Worm (Caenorhabditis elegans) whole organism, L2 larva: ENCODE results near the gene C36C9.6.
"Not testable (repeated sequence)": the region's sequence is repeated elsewhere in the genome, so short reads cannot be mapped to it uniquely, and the experiment has no call there.

Experiments
- F13H6.1 ChIP-seq: sonication (generic microtip); optimal IDR thresholded peaks from 2 replicates; lab custom pipeline; 2016; ENCODE audit warnings: missing genetic modification characterization, missing compliant biosample characterization
- ZK546.5 ChIP-seq: sonication (generic microtip); optimal IDR thresholded peaks from 2 replicates; lab custom pipeline; 2017; ENCODE audit warnings: missing biosample characterization, missing genetic modification characterization
- alr-1 ChIP-seq: fragments of 150-350 bp; optimal IDR thresholded peaks from 2 replicates; lab custom pipeline; 2014; ENCODE audit warnings: missing biosample characterization, missing genetic modification characterization
- aly-2 ChIP-seq: fragments of 150-350 bp; optimal IDR thresholded peaks from 2 replicates; lab custom pipeline; 2014; ENCODE audit warnings: missing biosample characterization, missing genetic modification characterization
- ama-1 ChIP-seq: fragments of 150-350 bp; optimal IDR thresholded peaks from 2 replicates; lab custom pipeline; 2018; ENCODE audit warnings: inconsistent platforms
- blmp-1 ChIP-seq: sonication (generic microtip); optimal IDR thresholded peaks from 2 replicates; lab custom pipeline; 2017; ENCODE audit warnings: missing genetic modification characterization, mild to moderate bottlenecking, missing compliant biosample characterization, antibody characterized with exemption, moderate library complexity; ENCODE audit not compliant: insufficient read depth
- ceh-16 ChIP-seq: fragments of 150-350 bp; optimal IDR thresholded peaks from 2 replicates; lab custom pipeline; 2014; ENCODE audit warnings: missing biosample characterization, missing genetic modification characterization
- ceh-82 ChIP-seq: fragments of 150-350 bp; optimal IDR thresholded peaks from 2 replicates; lab custom pipeline; 2014; ENCODE audit warnings: missing biosample characterization, missing genetic modification characterization
- crh-2 ChIP-seq: sonication (generic microtip); optimal IDR thresholded peaks from 2 replicates; lab custom pipeline; 2017; ENCODE audit warnings: missing biosample characterization, missing genetic modification characterization
- dmd-4 ChIP-seq: sonication (generic microtip); optimal IDR thresholded peaks from 2 replicates; lab custom pipeline; 2017; ENCODE audit warnings: missing biosample characterization, missing genetic modification characterization
- egl-27 ChIP-seq: sonication (generic microtip); optimal IDR thresholded peaks from 3 replicates; lab custom pipeline; 2017; ENCODE audit warnings: missing biosample characterization, missing genetic modification reagents, missing genetic modification characterization
- elt-3 ChIP-seq: sonication (generic microtip); optimal IDR thresholded peaks from 2 replicates; lab custom pipeline; 2017; ENCODE audit warnings: missing biosample characterization, missing genetic modification characterization
- fos-1 ChIP-seq: fragments of 150-350 bp; optimal IDR thresholded peaks from 2 replicates; lab custom pipeline; 2014; ENCODE audit warnings: missing biosample characterization, missing genetic modification characterization
- lin-11 ChIP-seq: fragments of 150-350 bp; sonication (generic microtip); optimal IDR thresholded peaks from 2 replicates; lab custom pipeline; 2014; ENCODE audit warnings: missing biosample characterization, missing genetic modification characterization, inconsistent platforms, mixed read lengths
- lin-13 ChIP-seq: fragments of 150-350 bp; optimal IDR thresholded peaks from 2 replicates; lab custom pipeline; 2014; ENCODE audit warnings: missing biosample characterization, missing genetic modification reagents, missing genetic modification characterization
- lin-39 ChIP-seq: fragments of 150-350 bp; optimal IDR thresholded peaks from 2 replicates; lab custom pipeline; 2014; ENCODE audit warnings: missing biosample characterization, missing genetic modification reagents, missing genetic modification characterization
- mab-5 ChIP-seq: fragments of 150-350 bp; optimal IDR thresholded peaks from 2 replicates; lab custom pipeline; 2014; ENCODE audit warnings: missing biosample characterization, missing genetic modification characterization
- mdl-1 ChIP-seq, 2 experiments: fragments of 150-350 bp in 1 of 2; sonication (generic microtip) in 1 of 2; optimal IDR thresholded peaks; 2 replicates each; lab custom pipeline; 2017; ENCODE audit warnings: missing biosample characterization in 2 of 2, missing genetic modification characterization in 2 of 2
- nhr-12 ChIP-seq: fragments of 150-350 bp; optimal IDR thresholded peaks from 2 replicates; lab custom pipeline; 2014; ENCODE audit warnings: missing biosample characterization, missing genetic modification characterization
- nhr-129 ChIP-seq: fragments of 150-350 bp; optimal IDR thresholded peaks from 2 replicates; lab custom pipeline; 2014; ENCODE audit warnings: missing biosample characterization, missing genetic modification characterization
- nhr-21 ChIP-seq: fragments of 150-350 bp; optimal IDR thresholded peaks from 2 replicates; lab custom pipeline; 2014; ENCODE audit warnings: missing biosample characterization, missing genetic modification characterization
- nhr-237 ChIP-seq: fragments of 150-350 bp; optimal IDR thresholded peaks from 2 replicates; lab custom pipeline; 2014; ENCODE audit warnings: missing biosample characterization, missing genetic modification characterization
- nhr-6 ChIP-seq: fragments of 150-350 bp; optimal IDR thresholded peaks from 2 replicates; lab custom pipeline; 2014; ENCODE audit warnings: missing biosample characterization, missing genetic modification characterization
- nhr-77 ChIP-seq: fragments of 150-350 bp; optimal IDR thresholded peaks from 2 replicates; lab custom pipeline; 2014; ENCODE audit warnings: missing biosample characterization, missing genetic modification characterization
- sem-4 ChIP-seq: fragments of 150-350 bp; optimal IDR thresholded peaks from 2 replicates; lab custom pipeline; 2014; ENCODE audit warnings: missing biosample characterization, missing genetic modification reagents, missing genetic modification characterization
- skn-1 ChIP-seq: sonication (generic microtip); optimal IDR thresholded peaks from 2 replicates; lab custom pipeline; 2017; ENCODE audit warnings: missing biosample characterization, missing genetic modification characterization
- sma-9 ChIP-seq, 2 experiments: fragments of 150-350 bp in 1 of 2; sonication (generic microtip) in 1 of 2; optimal IDR thresholded peaks; 2 replicates each; lab custom pipeline; 2014 to 2016; ENCODE audit warnings: missing genetic modification characterization in 2 of 2, mild to moderate bottlenecking in 1 of 2, missing biosample characterization in 1 of 2, missing compliant biosample characterization in 1 of 2, missing genetic modification reagents in 1 of 2, moderate library complexity in 1 of 2
- snpc-4 ChIP-seq: fragments of 150-350 bp; optimal IDR thresholded peaks from 2 replicates; lab custom pipeline; 2014; ENCODE audit warnings: missing biosample characterization, missing genetic modification characterization
- unc-39 ChIP-seq: fragments of 150-350 bp; optimal IDR thresholded peaks from 2 replicates; lab custom pipeline; 2014; ENCODE audit warnings: missing biosample characterization, missing genetic modification characterization
- unc-55 ChIP-seq: fragments of 150-350 bp; sonication (generic microtip); optimal IDR thresholded peaks from 3 replicates; lab custom pipeline; 2014; ENCODE audit warnings: missing biosample characterization, missing genetic modification reagents, missing genetic modification characterization
- unc-62 ChIP-seq: fragments of 150-350 bp; optimal IDR thresholded peaks from 2 replicates; lab custom pipeline; 2014; ENCODE audit warnings: missing biosample characterization, missing genetic modification reagents, missing genetic modification characterization
- zag-1 ChIP-seq: fragments of 150-350 bp; optimal IDR thresholded peaks from 2 replicates; lab custom pipeline; 2014; ENCODE audit warnings: missing biosample characterization, missing genetic modification characterization
- ztf-1 ChIP-seq: fragments of 200-800 bp; sonication (Bioruptor generic); conservative IDR thresholded peaks from 2 replicates; pipeline ENCODE4 v1.3.6; 2022; ENCODE audit warnings: missing genetic modification characterization, missing compliant biosample characterization
- ztf-11 ChIP-seq: sonication (generic microtip); optimal IDR thresholded peaks from 2 replicates; lab custom pipeline; 2017; ENCODE audit warnings: missing biosample characterization, missing genetic modification characterization
- ztf-4 ChIP-seq: fragments of 150-350 bp; optimal IDR thresholded peaks from 2 replicates; lab custom pipeline; 2014; ENCODE audit warnings: missing biosample characterization, missing genetic modification characterization

The C36C9.6 gene

DNA sequence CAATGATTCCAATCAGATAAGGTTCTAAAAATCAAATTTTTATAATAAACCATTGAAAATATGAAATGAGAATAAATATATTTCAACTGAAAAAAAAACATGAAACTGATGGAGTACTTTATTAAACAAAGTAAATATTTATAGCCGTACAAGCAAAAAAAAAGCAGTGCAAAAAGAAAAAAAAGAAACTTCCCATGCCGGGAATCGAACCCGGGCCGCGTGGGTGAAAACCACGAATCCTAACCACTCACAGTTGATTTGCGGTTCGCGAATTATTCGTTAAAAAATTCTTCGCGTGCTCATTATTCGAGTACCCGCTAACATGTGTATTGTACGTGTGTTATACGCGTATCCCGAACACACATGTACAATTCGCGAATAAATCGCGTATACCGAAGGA lies at the start of gene C36C9.6:
Gene C36C9.6 (minus strand): TSS at position 101 of the 400 bp plus-strand sequence.
- not testable (repeated sequence) for TF ChIP-seq mdl-1 (tag; optimal IDR thresholded peaks at IDR 0.05; lab: Kevin White, UChicago); ztf-4; dmd-4 (tag; lab: Kevin White, UChicago)
- TF ChIP-seq, all 48 proteins: peak for 0; not testable (repeated sequence) for 48

DNA sequence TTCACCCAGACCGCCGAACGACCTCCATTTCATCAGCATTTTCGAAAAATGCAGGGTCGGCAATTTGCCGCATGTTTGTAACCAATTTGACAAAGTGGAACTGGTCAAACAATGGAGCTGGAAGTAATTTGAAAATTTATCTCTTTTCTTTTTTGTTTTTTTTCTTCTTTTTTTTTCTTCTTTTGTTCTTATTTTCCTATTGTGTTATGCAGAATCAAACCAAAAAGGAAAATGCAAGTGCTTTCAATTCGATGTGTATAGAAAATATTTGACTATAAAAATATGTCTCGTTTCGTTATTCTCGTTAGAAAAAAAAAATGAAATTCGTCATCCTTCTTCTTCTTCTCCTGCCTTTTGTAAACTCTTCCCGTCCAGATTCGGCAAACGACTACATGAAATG lies 46.8 kb upstream of the C36C9.6 start, which contains the start of gene F07G6.10:
Gene F07G6.10 (plus strand): TSS at position 301 of the 400 bp plus-strand sequence.
- TF ChIP-seq blmp-1 (tag; lab: Kevin White, UChicago), result no peak
- TF ChIP-seq crh-2 (tag; lab: Kevin White, UChicago), result no peak
- TF ChIP-seq sma-9 (GFP tag; optimal IDR thresholded peaks at IDR 0.05; lab: Kevin White, UChicago), result no peak
- TF ChIP-seq sma-9 (tag; optimal IDR thresholded peaks at IDR 0.05; lab: Kevin White, UChicago), result no peak
- no peak for TF ChIP-seq ama-1 (lab: Kevin White, UChicago)
- no peak for TF ChIP-seq ceh-16 (tag; lab: Kevin White, UChicago)
- no peak for TF ChIP-seq ceh-82
- no peak for TF ChIP-seq dmd-4 (tag; lab: Kevin White, UChicago)
- no peak for TF ChIP-seq egl-27
- no peak for TF ChIP-seq zag-1 (tag; lab: Kevin White, UChicago)
- TF ChIP-seq nhr-237 (tag; lab: Kevin White, UChicago), result no peak
- TF ChIP-seq nhr-77 (tag; lab: Kevin White, UChicago), result no peak
- TF ChIP-seq skn-1 (tag; lab: Kevin White, UChicago), result no peak

DNA sequence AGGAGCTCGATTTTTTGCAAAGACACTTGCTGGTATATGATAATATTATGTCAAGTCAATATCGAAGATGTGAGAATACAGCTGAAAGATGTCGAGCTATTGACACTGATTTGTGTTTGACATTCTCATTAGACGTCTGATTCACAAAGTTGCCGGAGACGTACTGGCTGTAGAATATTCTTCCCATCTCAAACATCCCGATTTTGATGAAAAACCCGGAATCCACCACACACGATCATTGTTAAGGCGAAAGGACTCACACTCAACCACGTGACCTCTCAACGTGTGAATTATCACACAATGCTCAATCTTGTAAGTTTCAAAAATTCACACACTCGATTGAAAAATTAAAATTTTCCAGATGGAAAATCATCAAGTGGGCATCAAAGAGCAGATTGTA lies 45.1 kb upstream of the C36C9.6 start, which contains the start of gene F07G6.12:
Gene F07G6.12 (plus strand): TSS at position 301 of the 400 bp plus-strand sequence.
- TF ChIP-seq ceh-82, result no peak
- no peak for TF ChIP-seq nhr-129 (tag; lab: Kevin White, UChicago)
- no peak for TF ChIP-seq ama-1 (lab: Kevin White, UChicago)
- TF ChIP-seq nhr-12, result no peak
- TF ChIP-seq unc-39 (tag; lab: Kevin White, UChicago), result no peak
- TF ChIP-seq lin-13 (GFP tag; lab: Kevin White, UChicago), result no peak

DNA sequence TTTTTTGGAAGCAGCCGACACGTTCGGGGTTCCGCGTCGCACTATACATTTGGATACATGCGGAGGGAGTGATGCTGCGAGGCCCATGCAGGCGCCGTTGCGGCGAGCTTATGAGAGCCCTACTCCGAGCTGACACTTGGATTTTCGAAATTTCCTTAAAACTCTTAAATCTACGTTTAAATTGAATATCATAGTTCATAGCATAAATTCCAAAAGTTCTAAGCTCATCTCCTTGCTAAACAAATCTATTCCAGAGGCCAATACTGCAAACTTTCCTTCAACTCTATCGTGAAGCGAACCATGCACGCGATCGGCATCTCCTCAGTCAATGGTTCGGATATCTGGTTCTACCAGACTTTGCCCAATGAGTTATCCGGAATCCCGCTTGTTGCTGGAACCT lies 38.8 kb upstream of the C36C9.6 start, which contains the start of gene dgn-3:
Gene dgn-3 (plus strand): TSS at position 301 of the 400 bp plus-strand sequence.
- TF ChIP-seq nhr-237 (tag; lab: Kevin White, UChicago) (no peak), lin-39 (tag; lab: Kevin White, UChicago) (no peak), aly-2 (tag; lab: Kevin White, UChicago) (no peak), skn-1 (tag; lab: Kevin White, UChicago) (no peak), ztf-1 (GFP tag; lab: Robert Waterston, UW) (no peak), alr-1 (no peak), ZK546.5 (tag; lab: Kevin White, UChicago) (no peak), F13H6.1 (tag; lab: Kevin White, UChicago) (no peak), mab-5 (tag; lab: Kevin White, UChicago) (no peak), snpc-4 (no peak), unc-62 (GFP tag; lab: Kevin White, UChicago) (no peak)

DNA sequence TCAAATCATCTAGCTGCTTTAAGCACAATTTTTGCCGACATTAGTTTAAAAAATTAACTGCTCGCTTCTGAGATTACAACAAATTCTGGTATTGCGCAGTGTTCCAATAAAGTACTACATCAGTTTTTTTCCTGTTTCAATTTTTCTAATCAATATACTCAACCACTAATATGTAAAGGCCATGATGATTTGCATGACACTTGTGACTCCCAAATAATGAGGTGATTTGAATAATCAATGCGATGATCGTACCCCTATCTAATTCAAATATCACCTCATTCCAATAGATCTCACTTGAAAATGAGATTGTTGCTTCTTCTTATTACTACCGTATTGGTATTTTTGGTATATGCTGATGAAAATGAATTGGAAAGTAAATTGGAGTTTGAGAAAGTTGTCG lies 36.3 kb upstream of the C36C9.6 start, which contains the start of gene F07G6.2:
Gene F07G6.2 (plus strand): TSS at position 301 of the 400 bp plus-strand sequence.
- no peak for TF ChIP-seq alr-1
- TF ChIP-seq nhr-21 (tag; lab: Kevin White, UChicago), result no peak
- TF ChIP-seq nhr-6 (tag; lab: Kevin White, UChicago), result no peak
- no peak for TF ChIP-seq lin-11 (tag; lab: Kevin White, UChicago)
- TF ChIP-seq zag-1 (tag; lab: Kevin White, UChicago), result no peak
- no peak for TF ChIP-seq lin-39 (tag; lab: Kevin White, UChicago)
- TF ChIP-seq sem-4 (tag; lab: Kevin White, UChicago), result no peak
- TF ChIP-seq ztf-11 (tag; lab: Kevin White, UChicago), result no peak
- no peak for TF ChIP-seq fos-1 (tag; lab: Kevin White, UChicago)
- no peak for TF ChIP-seq nhr-12
- TF ChIP-seq unc-55 (GFP tag; lab: Kevin White, UChicago), result no peak
- no peak for TF ChIP-seq elt-3 (tag; lab: Kevin White, UChicago)
